Fruit fly (Drosophila melanogaster) whole organism, embryonic: ENCODE data around the gene CG1896.
A peak's percentile ranks its signal among the peaks of the same experiment; 100 is the strongest.

Experiments used
- CG10274 ChIP-seq: fragments of 200-800 bp; sonication (Bioruptor generic); optimal IDR thresholded peaks from 3 replicates; lab custom pipeline; 2017; ENCODE audit warnings: missing biosample characterization, mild to moderate bottlenecking, missing genetic modification characterization
- CG12942 ChIP-seq: fragments of 200-800 bp; sonication (Bioruptor generic); optimal IDR thresholded peaks from 3 replicates; lab custom pipeline; 2016; ENCODE audit warnings: missing biosample characterization, missing genetic modification characterization
- CG13775 ChIP-seq: fragments of 200-800 bp; sonication (Bioruptor generic); optimal IDR thresholded peaks from 3 replicates; lab custom pipeline; 2017; ENCODE audit warnings: missing biosample characterization, mild to moderate bottlenecking, missing genetic modification characterization
- CG15269 ChIP-seq: fragments of 200-800 bp; sonication (Bioruptor generic); optimal IDR thresholded peaks from 2 replicates; lab custom pipeline; 2018; ENCODE audit warnings: missing biosample characterization, mild to moderate bottlenecking, missing genetic modification characterization, moderate library complexity
- CG1529 ChIP-seq: fragments of 200-800 bp; sonication (Bioruptor generic); optimal IDR thresholded peaks from 3 replicates; lab custom pipeline; 2018; ENCODE audit warnings: missing biosample characterization, missing genetic modification characterization
- CG15696 ChIP-seq: fragments of 200-800 bp; sonication (Bioruptor generic); optimal IDR thresholded peaks from 2 replicates; lab custom pipeline; 2019; ENCODE audit warnings: missing biosample characterization, mild to moderate bottlenecking, missing genetic modification characterization, moderate library complexity
- CG17328 ChIP-seq: fragments of 200-800 bp; sonication (Bioruptor generic); IDR thresholded peaks from 2 replicates; pipeline ENCODE4 v1.3.6; 2022; ENCODE audit warnings: missing biosample characterization, missing genetic modification characterization
- CG17802 ChIP-seq: fragments of 200-800 bp; sonication (Bioruptor generic); optimal IDR thresholded peaks from 2 replicates; lab custom pipeline; 2018; ENCODE audit warnings: missing biosample characterization, mild to moderate bottlenecking, missing genetic modification characterization, moderate library complexity
- CG17829 ChIP-seq: fragments of 200-800 bp; optimal IDR thresholded peaks from 2 replicates; lab custom pipeline; 2019; ENCODE audit warnings: missing biosample characterization, mild to moderate bottlenecking, missing genetic modification characterization, moderate library complexity
- CG18476 ChIP-seq: fragments of 200-800 bp; sonication (Bioruptor generic); optimal IDR thresholded peaks from 2 replicates; lab custom pipeline; 2016; ENCODE audit warnings: missing biosample characterization, mild to moderate bottlenecking, missing genetic modification characterization
- CG2120 ChIP-seq: fragments of 200-800 bp; sonication (Bioruptor generic); optimal IDR thresholded peaks from 3 replicates; lab custom pipeline; 2016; ENCODE audit warnings: missing biosample characterization, missing genetic modification characterization
- CG3838 ChIP-seq: fragments of 200-800 bp; sonication (Bioruptor generic); optimal IDR thresholded peaks from 3 replicates; lab custom pipeline; 2016; ENCODE audit warnings: missing biosample characterization, missing genetic modification characterization
- CG3847 ChIP-seq: fragments of 200-800 bp; sonication (Bioruptor generic); IDR thresholded peaks from 2 replicates; pipeline ENCODE4 v1.3.6; 2022; ENCODE audit warnings: missing biosample characterization, missing genetic modification characterization
- CG4282 ChIP-seq: fragments of 200-800 bp; sonication (Bioruptor generic); optimal IDR thresholded peaks from 2 replicates; lab custom pipeline; 2016; ENCODE audit warnings: missing biosample characterization, missing genetic modification characterization
- CG4328 ChIP-seq: fragments of 200-800 bp; sonication (Bioruptor generic); optimal IDR thresholded peaks from 3 replicates; lab custom pipeline; 2017; ENCODE audit warnings: missing biosample characterization, missing genetic modification reagents, missing genetic modification characterization
- CG4404 ChIP-seq: fragments of 200-800 bp; sonication (Bioruptor generic); IDR thresholded peaks from 2 replicates; pipeline ENCODE4 v1.3.6; 2022; ENCODE audit warnings: missing biosample characterization, missing genetic modification characterization
- CG6254 ChIP-seq: fragments of 200-800 bp; sonication (Bioruptor generic); optimal IDR thresholded peaks from 3 replicates; lab custom pipeline; 2017; ENCODE audit warnings: mild to moderate bottlenecking, missing biosample characterization, missing genetic modification reagents, missing genetic modification characterization
- CG7357 ChIP-seq: fragments of 200-800 bp; sonication (Bioruptor generic); IDR thresholded peaks from 3 replicates; pipeline ENCODE4 v1.3.6; 2022; ENCODE audit warnings: missing biosample characterization, missing genetic modification characterization
- CG7556 ChIP-seq: fragments of 200-800 bp; sonication (Bioruptor generic); optimal IDR thresholded peaks from 2 replicates; lab custom pipeline; 2017; ENCODE audit warnings: missing biosample characterization, mild to moderate bottlenecking, missing genetic modification characterization
- CG8359 ChIP-seq: fragments of 200-800 bp; sonication (Bioruptor generic); optimal IDR thresholded peaks from 2 replicates; lab custom pipeline; 2017; ENCODE audit warnings: missing biosample characterization, mild to moderate bottlenecking, missing genetic modification characterization, borderline replicate concordance
- CG9215 ChIP-seq: fragments of 200-800 bp; sonication (Bioruptor generic); IDR thresholded peaks from 2 replicates; pipeline ENCODE4 v1.3.6; 2022; ENCODE audit warnings: missing biosample characterization, missing genetic modification characterization
- Chrac-16 ChIP-seq: fragments of 200-800 bp; sonication (Bioruptor generic); optimal IDR thresholded peaks from 3 replicates; lab custom pipeline; 2016; ENCODE audit warnings: missing biosample characterization, missing genetic modification characterization
- Hand ChIP-seq: fragments of 200-800 bp; sonication (Bioruptor generic); optimal IDR thresholded peaks from 2 replicates; lab custom pipeline; 2017; ENCODE audit warnings: mild to moderate bottlenecking, missing biosample characterization, missing genetic modification reagents, missing genetic modification characterization
- HmgZ ChIP-seq: fragments of 200-800 bp; sonication (Bioruptor generic); optimal IDR thresholded peaks from 2 replicates; lab custom pipeline; 2018; ENCODE audit warnings: missing biosample characterization, mild to moderate bottlenecking, missing genetic modification characterization
- Hsf ChIP-seq: fragments of 200-800 bp; sonication (Bioruptor generic); optimal IDR thresholded peaks from 3 replicates; lab custom pipeline; 2016; ENCODE audit warnings: missing biosample characterization, missing genetic modification characterization
- Lpt ChIP-seq: fragments of >200 bp; optimal IDR thresholded peaks from 2 replicates; lab custom pipeline; 2018; ENCODE audit warnings: missing biosample characterization, missing genetic modification characterization
- Meics ChIP-seq: fragments of 200-800 bp; sonication (Bioruptor generic); optimal IDR thresholded peaks from 2 replicates; lab custom pipeline; 2017; ENCODE audit warnings: missing biosample characterization, mild to moderate bottlenecking, missing genetic modification characterization
- NFAT ChIP-seq: fragments of 200-800 bp; sonication (Bioruptor generic); IDR thresholded peaks from 2 replicates; pipeline ENCODE4 v1.3.6; 2022; ENCODE audit warnings: missing biosample characterization, missing genetic modification characterization
- NK7.1 ChIP-seq: fragments of 200-800 bp; sonication (Bioruptor generic); optimal IDR thresholded peaks from 3 replicates; lab custom pipeline; 2016; ENCODE audit warnings: missing biosample characterization, missing genetic modification characterization
- Ravus ChIP-seq: fragments of 200-800 bp; sonication (Bioruptor generic); IDR thresholded peaks from 2 replicates; pipeline ENCODE4 v1.3.6; 2022; ENCODE audit warnings: missing biosample characterization, missing genetic modification characterization
- ab ChIP-seq: fragments of 200-800 bp; sonication (Bioruptor generic); optimal IDR thresholded peaks from 2 replicates; lab custom pipeline; 2016; ENCODE audit warnings: missing biosample characterization, missing genetic modification characterization
- ato ChIP-seq: fragments of 200-800 bp; sonication (Bioruptor generic); IDR thresholded peaks from 2 replicates; pipeline ENCODE4 v1.3.6; 2022; ENCODE audit warnings: missing biosample characterization, missing genetic modification characterization; ENCODE audit not compliant: partially characterized antibody
- croc ChIP-seq: fragments of 200-800 bp; sonication (Bioruptor generic); conservative IDR thresholded peaks from 3 replicates; pipeline ENCODE4 v1.3.6; 2022; ENCODE audit warnings: missing biosample characterization, missing genetic modification characterization
- cwo ChIP-seq: fragments of 200-800 bp; sonication (Bioruptor generic); optimal IDR thresholded peaks from 3 replicates; lab custom pipeline; 2017; ENCODE audit warnings: missing biosample characterization, missing genetic modification characterization, mild to moderate bottlenecking, moderate library complexity, missing genetic modification reagents
- da ChIP-seq: fragments of 200-800 bp; sonication (Bioruptor generic); optimal IDR thresholded peaks from 2 replicates; lab custom pipeline; 2016; ENCODE audit warnings: missing biosample characterization, missing genetic modification characterization
- dmrt99B ChIP-seq: fragments of 200-800 bp; sonication (Bioruptor generic); optimal IDR thresholded peaks from 2 replicates; lab custom pipeline; 2018; ENCODE audit warnings: missing biosample characterization, mild to moderate bottlenecking, missing genetic modification characterization, moderate library complexity
- gcm ChIP-seq: fragments of 200-800 bp; sonication (Bioruptor generic); optimal IDR thresholded peaks from 2 replicates; lab custom pipeline; 2019; ENCODE audit warnings: missing biosample characterization, mild to moderate bottlenecking, missing genetic modification characterization, moderate library complexity
- kni ChIP-seq: fragments of 200-800 bp; sonication (Bioruptor generic); optimal IDR thresholded peaks from 3 replicates; lab custom pipeline; 2017; ENCODE audit warnings: mild to moderate bottlenecking, missing biosample characterization, missing genetic modification reagents, missing genetic modification characterization
- otp ChIP-seq: fragments of 200-800 bp; sonication (Bioruptor generic); IDR thresholded peaks from 3 replicates; pipeline ENCODE4, ENCODE4 v1.3.6; 2022; ENCODE audit warnings: missing biosample characterization, missing genetic modification characterization
- pan ChIP-seq, 4 experiments: fragments of >200 bp in 3 of 4; fragments of 200-800 bp in 1 of 4; sonication (Bioruptor generic) in 1 of 4; optimal IDR thresholded peaks in 3 of 4; IDR thresholded peaks in 1 of 4; 2 replicates each; pipeline versions ENCODE4 v1.3.6 to Lab custom; 2017 to 2022; ENCODE audit warnings: missing biosample characterization in 2 of 4, missing genetic modification characterization in 2 of 4, mixed read lengths in 1 of 4
- pho ChIP-seq: fragments of 200-800 bp; sonication (Bioruptor generic); optimal IDR thresholded peaks from 2 replicates; lab custom pipeline; 2016; ENCODE audit warnings: missing biosample characterization, missing genetic modification characterization
- phol ChIP-seq: fragments of 200-800 bp; sonication (Bioruptor generic); optimal IDR thresholded peaks from 3 replicates; lab custom pipeline; 2018; ENCODE audit warnings: missing biosample characterization, mild to moderate bottlenecking, missing genetic modification characterization, moderate library complexity
- salm ChIP-seq: fragments of 200-800 bp; sonication (Bioruptor generic); optimal IDR thresholded peaks from 2 replicates; lab custom pipeline; 2018; ENCODE audit warnings: missing biosample characterization, mild to moderate bottlenecking, missing genetic modification characterization
- sd ChIP-seq: fragments of 200-800 bp; sonication (Bioruptor generic); optimal IDR thresholded peaks from 3 replicates; lab custom pipeline; 2018; ENCODE audit warnings: missing biosample characterization, mild to moderate bottlenecking, missing genetic modification characterization, moderate library complexity
- stwl ChIP-seq: fragments of 200-800 bp; sonication (Bioruptor generic); optimal IDR thresholded peaks from 3 replicates; lab custom pipeline; 2018; ENCODE audit warnings: missing biosample characterization, mild to moderate bottlenecking, missing genetic modification characterization, moderate library complexity
- tio ChIP-seq: fragments of 200-800 bp; sonication (Bioruptor generic); optimal IDR thresholded peaks from 2 replicates; lab custom pipeline; 2017; ENCODE audit warnings: missing biosample characterization, missing genetic modification characterization, inconsistent platforms
- twi ChIP-seq: fragments of 200-800 bp; optimal IDR thresholded peaks from 2 replicates; lab custom pipeline; 2019; ENCODE audit warnings: missing biosample characterization, mild to moderate bottlenecking, missing genetic modification characterization, moderate library complexity
- tx ChIP-seq: fragments of 200-800 bp; sonication (Bioruptor generic); optimal IDR thresholded peaks from 2 replicates; lab custom pipeline; 2016; ENCODE audit warnings: missing biosample characterization, missing genetic modification characterization
- wek ChIP-seq: fragments of 200-800 bp; sonication (Bioruptor generic); optimal IDR thresholded peaks from 3 replicates; lab custom pipeline; 2018; ENCODE audit warnings: missing biosample characterization, mild to moderate bottlenecking, missing genetic modification characterization, moderate library complexity

The CG1896 gene

DNA sequence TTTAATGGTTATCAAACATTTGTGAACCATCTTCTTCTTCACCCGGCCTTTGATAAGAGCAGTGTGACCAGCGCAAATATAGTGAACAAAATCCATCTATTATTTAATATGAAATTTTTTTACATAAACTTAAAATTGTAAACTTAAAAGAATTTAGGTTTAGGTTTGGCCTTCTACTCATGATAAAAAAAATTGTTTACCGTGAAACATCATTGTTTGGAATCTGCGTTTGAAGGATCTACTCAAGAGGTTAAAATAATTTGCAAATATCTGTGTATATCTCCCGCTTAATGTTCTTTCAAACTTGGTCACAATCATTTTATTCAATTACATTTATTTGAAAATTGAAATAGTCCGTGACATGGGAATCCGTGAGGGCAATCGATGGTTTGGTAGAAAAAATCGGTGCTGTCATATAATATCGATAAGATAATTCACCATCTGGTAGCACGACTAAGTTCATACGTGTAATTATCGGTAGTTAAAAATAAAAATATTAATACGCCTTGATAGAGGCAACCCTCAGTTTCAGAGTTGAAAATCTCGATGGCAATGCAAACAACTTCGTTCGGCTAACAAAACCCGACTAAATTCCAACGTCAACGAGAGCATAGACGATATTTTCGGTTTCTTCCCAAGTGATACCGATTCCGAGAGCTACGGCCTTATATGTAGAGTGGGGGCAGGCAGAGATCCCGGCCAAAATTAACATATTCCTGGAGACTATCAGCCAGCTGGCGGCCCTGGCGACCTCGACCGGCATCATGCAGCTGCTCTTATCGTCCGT lies 27.9 kb downstream of the CG1896 start, which contains the start of the genes betaGlu and sip3 (continued):
- peak; percentile 36 for TF ChIP-seq CG17829
- no peak for TF ChIP-seq dmrt99B (tag; lab: Kevin White, UChicago)
- peak; percentile 39 for TF ChIP-seq CG2120 (GFP tag; lab: Kevin White, UChicago)
- no peak for TF ChIP-seq NK7.1 (GFP tag; lab: Kevin White, UChicago)
- TF ChIP-seq CG13775 (GFP tag; lab: Kevin White, UChicago) = peak; percentile 19
- TF ChIP-seq Ravus (GFP tag; lab: Robert Waterston, UW) = no peak
- TF ChIP-seq CG17802 (tag; lab: Kevin White, UChicago) = no peak
- no peak for TF ChIP-seq sd
- peak; percentile 24 for TF ChIP-seq twi (tag; lab: Kevin White, UChicago)
- no peak for TF ChIP-seq CG15696
- peak; percentile 13 for TF ChIP-seq Hsf (GFP tag; lab: Kevin White, UChicago)
- TF ChIP-seq CG9215 (GFP tag; lab: Robert Waterston, UW) = no peak
- TF ChIP-seq ab (GFP tag; lab: Kevin White, UChicago) = no peak
- peak; percentile 43 for TF ChIP-seq HmgZ
- no peak for TF ChIP-seq da
- no peak for TF ChIP-seq NFAT (GFP tag; lab: Robert Waterston, UW)
- TF ChIP-seq pho = peak; percentile 14
- TF ChIP-seq CG7556 (GFP tag; lab: Kevin White, UChicago) = no peak
- no peak for TF ChIP-seq wek
- TF ChIP-seq CG17328 (GFP tag; lab: Robert Waterston, UW) = no peak
- TF ChIP-seq CG12942 (GFP tag; lab: Kevin White, UChicago) = no peak
- TF ChIP-seq tx (GFP tag; lab: Kevin White, UChicago) = no peak
- no peak for TF ChIP-seq CG7357
- no peak for TF ChIP-seq CG8359
- TF ChIP-seq tio (GFP tag; lab: Kevin White, UChicago) = no peak
- peak; percentile 91 for TF ChIP-seq ato
- TF ChIP-seq Chrac-16 (GFP tag; lab: Kevin White, UChicago) = no peak
- no peak for TF ChIP-seq CG1529 (GFP tag; lab: Kevin White, UChicago)
- TF ChIP-seq Hand (GFP tag; lab: Kevin White, UChicago) = no peak
- TF ChIP-seq CG4328 = no peak
- TF ChIP-seq salm (tag; lab: Kevin White, UChicago) = no peak
- peak; percentile 34 for TF ChIP-seq phol
- TF ChIP-seq otp (GFP tag; lab: Robert Waterston, UW) = no peak
- no peak for TF ChIP-seq pan (optimal IDR thresholded peaks at IDR 0.05; lab: Kevin White, UChicago)
- TF ChIP-seq pan (GFP tag; optimal IDR thresholded peaks at IDR 0.05 in 1 of 2, IDR thresholded peaks at IDR 0.05 in 1 of 2) = no peak
- TF ChIP-seq CG18476 (GFP tag; lab: Kevin White, UChicago) = peak; percentile 4
- TF ChIP-seq CG4282 = no peak
- TF ChIP-seq Meics = no peak
- TF ChIP-seq kni (GFP tag; lab: Kevin White, UChicago) = no peak
- no peak for TF ChIP-seq CG4404 (GFP tag; lab: Robert Waterston, UW)
- TF ChIP-seq gcm = no peak
- TF ChIP-seq Lpt (GFP tag; lab: Kevin White, UChicago) = no peak
- TF ChIP-seq stwl (tag; lab: Kevin White, UChicago) = peak; percentile 49
- TF ChIP-seq CG15269 (tag; lab: Kevin White, UChicago) = no peak
- TF ChIP-seq croc (GFP tag; lab: Robert Waterston, UW) = no peak
- TF ChIP-seq cwo (GFP tag; lab: Kevin White, UChicago) = no peak
- no peak for TF ChIP-seq CG3838 (GFP tag; lab: Kevin White, UChicago)
- TF ChIP-seq CG10274 = no peak
- TF ChIP-seq CG3847 (GFP tag; lab: Robert Waterston, UW) = no peak
- no peak for TF ChIP-seq CG6254 (GFP tag; lab: Kevin White, UChicago)
